Worm (Caenorhabditis elegans) whole organism, midembryonic: ENCODE measurements around the gene K07C5.3.

Source experiments
- T22C8.4 ChIP-seq: fragments of 200-800 bp; sonication (Bioruptor generic); IDR thresholded peaks from 2 replicates; pipeline ENCODE4 v1.3.6; 2022; ENCODE audit warnings: missing genetic modification characterization, missing compliant biosample characterization
- cog-1 ChIP-seq: sonication (generic microtip); optimal IDR thresholded peaks from 2 replicates; lab custom pipeline; 2016; ENCODE audit warnings: missing genetic modification characterization, missing compliant biosample characterization
- flt-1 ChIP-seq: fragments of 200-800 bp; sonication (Bioruptor generic); IDR thresholded peaks from 2 replicates; pipeline ENCODE4 v1.3.6; 2022; ENCODE audit warnings: missing genetic modification characterization, missing compliant biosample characterization
- klf-2 ChIP-seq: fragments of 200-800 bp; sonication (Bioruptor generic); conservative IDR thresholded peaks from 2 replicates; pipeline ENCODE4 v1.3.6; 2022; ENCODE audit warnings: missing genetic modification reagents, missing genetic modification characterization, missing compliant biosample characterization
- med-1 ChIP-seq: sonication (generic microtip); optimal IDR thresholded peaks from 2 replicates; lab custom pipeline; 2017; ENCODE audit warnings: missing genetic modification characterization, mild to moderate bottlenecking, missing compliant biosample characterization, antibody characterized with exemption, missing genetic modification reagents; ENCODE audit not compliant: insufficient read depth
- ref-1 ChIP-seq: fragments of 200-800 bp; sonication (Bioruptor generic); conservative IDR thresholded peaks from 2 replicates; pipeline ENCODE4 v1.3.6; 2022; ENCODE audit warnings: missing genetic modification reagents, missing genetic modification characterization, missing compliant biosample characterization
- tab-1 ChIP-seq: fragments of 200-800 bp; sonication (Bioruptor generic); IDR thresholded peaks from 2 replicates; pipeline ENCODE4 v1.3.6; 2022; ENCODE audit warnings: missing genetic modification characterization, missing compliant biosample characterization
- ztf-23 ChIP-seq: fragments of 200-800 bp; sonication (Bioruptor generic); IDR thresholded peaks from 2 replicates; pipeline ENCODE4 v1.3.6; 2022; ENCODE audit warnings: missing genetic modification reagents, missing genetic modification characterization, missing compliant biosample characterization
- ztf-29 ChIP-seq: fragments of 200-800 bp; sonication (Bioruptor generic); IDR thresholded peaks from 2 replicates; pipeline ENCODE4 v1.3.6; 2022; ENCODE audit warnings: missing genetic modification reagents, missing genetic modification characterization, missing compliant biosample characterization

K07C5.3 gene

DNA sequence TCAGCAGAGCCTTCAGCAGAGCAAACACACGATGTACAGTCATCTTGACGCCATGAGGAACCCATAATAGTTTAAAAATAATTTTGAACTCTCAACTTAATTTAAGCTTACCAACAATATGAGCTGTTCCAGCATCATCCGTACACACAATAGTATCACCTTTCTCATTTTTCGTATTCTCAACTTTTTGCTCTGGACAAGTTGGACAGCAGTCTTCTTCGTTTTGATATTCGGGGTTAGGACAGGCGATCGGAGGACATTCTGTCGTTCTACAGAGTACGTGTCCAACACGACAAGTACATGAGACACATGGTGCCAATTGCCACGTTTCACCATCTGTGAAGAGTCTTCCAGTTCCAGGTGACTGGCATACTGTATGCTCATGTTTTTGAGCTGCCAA is 19.3 kb upstream of the K07C5.3 start:
- TF ChIP-seq klf-2 (GFP tag; lab: Robert Waterston, UW) = no peak
- no peak for TF ChIP-seq ref-1 (GFP tag; lab: Robert Waterston, UW)
- no peak for TF ChIP-seq T22C8.4 (GFP tag; lab: Robert Waterston, UW)
- TF ChIP-seq cog-1 = no peak
- TF ChIP-seq med-1 = no peak
- TF ChIP-seq ztf-29 (GFP tag; lab: Robert Waterston, UW) = no peak
- TF ChIP-seq tab-1 (GFP tag; lab: Robert Waterston, UW) = no peak
- TF ChIP-seq ztf-23 (GFP tag; lab: Robert Waterston, UW) = no peak
- no peak for TF ChIP-seq flt-1

DNA sequence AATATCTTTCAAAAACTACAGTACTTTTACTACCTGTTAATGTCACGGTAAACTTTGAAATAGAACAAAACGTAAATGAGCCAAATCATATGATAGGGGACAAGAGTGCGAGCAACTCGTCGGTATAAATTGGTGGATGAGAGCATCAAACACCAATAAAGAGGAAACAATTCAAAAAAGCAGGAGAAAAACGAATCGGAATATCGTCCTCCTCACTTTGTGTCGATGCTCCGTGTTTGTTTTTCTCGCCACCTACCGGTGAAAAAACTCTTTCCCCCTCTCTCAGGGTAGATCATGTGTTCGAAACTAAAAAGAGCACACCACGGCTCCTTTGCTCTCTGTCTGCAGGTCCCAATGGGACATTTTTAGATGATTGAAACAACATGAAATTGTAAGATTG is 14.8 kb upstream of the K07C5.3 start:
- no peak for TF ChIP-seq tab-1 (GFP tag; lab: Robert Waterston, UW)
- no peak for TF ChIP-seq T22C8.4 (GFP tag; lab: Robert Waterston, UW)

DNA sequence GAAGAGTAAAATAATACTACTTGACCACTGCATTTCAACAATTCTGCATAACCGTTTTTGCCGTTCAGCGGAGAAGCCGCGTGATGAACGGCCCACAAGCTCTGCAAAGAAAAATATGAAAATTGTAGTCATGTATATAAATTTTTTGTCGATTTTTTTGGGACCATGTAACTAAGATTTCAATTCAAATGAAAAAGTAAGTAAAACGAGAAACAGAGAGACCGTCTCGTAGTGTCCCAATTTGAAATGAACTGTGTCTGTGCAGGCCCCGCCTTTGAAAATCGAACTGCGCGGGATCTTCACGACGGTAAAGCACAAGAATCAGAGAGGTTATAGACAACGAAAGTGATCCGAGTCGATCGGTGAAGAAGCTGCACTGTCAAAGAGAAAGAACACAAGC is 10.8 kb upstream of the K07C5.3 start, which contains the start of gene crm-1:
TSS of gene crm-1 (minus strand) at position 101 of the 400 bp plus-strand sequence.
- no peak for TF ChIP-seq cog-1
- no peak for TF ChIP-seq med-1
- TF ChIP-seq ztf-29 (GFP tag; lab: Robert Waterston, UW) = no peak
- TF ChIP-seq klf-2 (GFP tag; lab: Robert Waterston, UW) = no peak
- TF ChIP-seq ref-1 (GFP tag; lab: Robert Waterston, UW) = no peak
- TF ChIP-seq ztf-23 (GFP tag; lab: Robert Waterston, UW) = no peak
- TF ChIP-seq flt-1 = no peak
- TF ChIP-seq T22C8.4 (GFP tag; lab: Robert Waterston, UW) = no peak
- no peak for TF ChIP-seq tab-1 (GFP tag; lab: Robert Waterston, UW)

DNA sequence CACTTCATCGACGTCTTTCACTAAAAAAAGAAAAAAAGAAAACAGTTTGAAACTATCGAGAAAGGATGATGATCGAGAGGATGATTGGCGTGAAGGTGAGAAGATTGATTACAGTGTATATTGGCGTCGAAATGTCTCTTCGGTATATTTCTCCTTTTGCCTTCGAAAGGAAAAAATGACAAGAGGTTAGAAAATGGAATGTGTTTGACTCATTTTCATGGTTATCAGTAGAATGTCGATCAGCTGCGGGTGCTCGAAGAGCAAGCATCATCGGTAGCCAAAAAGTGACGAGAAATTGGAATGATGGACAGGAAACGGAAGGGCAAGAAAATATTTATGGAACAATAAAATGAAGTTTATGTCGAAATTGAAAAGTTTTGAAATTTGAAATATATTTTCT is 9.0 kb upstream of the K07C5.3 start:
- no peak for TF ChIP-seq klf-2 (GFP tag; lab: Robert Waterston, UW)
- no peak for TF ChIP-seq cog-1
- TF ChIP-seq T22C8.4 (GFP tag; lab: Robert Waterston, UW) = no peak
- TF ChIP-seq ztf-29 (GFP tag; lab: Robert Waterston, UW) = no peak
- no peak for TF ChIP-seq med-1
- no peak for TF ChIP-seq tab-1 (GFP tag; lab: Robert Waterston, UW)
- no peak for TF ChIP-seq flt-1
- TF ChIP-seq ztf-23 (GFP tag; lab: Robert Waterston, UW) = no peak
- no peak for TF ChIP-seq ref-1 (GFP tag; lab: Robert Waterston, UW)

DNA sequence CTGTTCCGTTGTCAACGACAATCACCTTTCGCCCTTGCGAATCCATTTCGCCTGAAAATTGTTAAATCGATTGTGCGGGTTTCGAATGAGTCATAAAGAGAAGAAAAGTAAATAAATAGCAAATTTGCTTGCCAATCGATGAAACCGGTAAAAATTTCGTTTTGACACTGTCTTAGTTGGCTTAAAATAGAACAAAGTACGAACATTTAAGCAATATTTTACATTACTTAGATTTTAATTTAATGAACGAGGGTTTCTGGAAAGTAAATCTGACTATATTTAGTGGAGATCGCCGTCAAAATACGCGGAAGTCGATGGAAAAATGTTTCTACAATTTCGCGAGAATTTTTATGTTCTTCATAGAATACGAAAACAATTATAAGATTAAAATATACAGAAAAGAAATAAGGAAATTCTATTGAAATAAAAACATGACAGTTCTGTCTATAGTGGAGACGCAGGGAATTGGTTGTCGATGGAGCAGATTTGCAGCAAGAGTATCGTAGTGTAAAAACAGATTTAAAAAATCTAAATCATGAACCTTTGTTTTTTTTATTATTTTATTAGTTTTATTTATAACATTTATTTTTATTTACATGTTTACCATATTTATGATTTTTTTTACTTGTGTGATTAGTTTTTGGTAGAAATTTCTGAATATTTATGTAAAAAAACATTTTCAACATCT is 4.4 kb upstream of the K07C5.3 start, which contains the start of gene arx-2:
TSS of gene arx-2 (minus strand) at position 51 of the 688 bp plus-strand sequence.
- TF ChIP-seq flt-1 (no peak), med-1 (no peak), ztf-23 (GFP tag; lab: Robert Waterston, UW) (no peak), klf-2 (GFP tag; lab: Robert Waterston, UW) (no peak), ref-1 (GFP tag; lab: Robert Waterston, UW) (no peak), cog-1 (no peak), ztf-29 (GFP tag; lab: Robert Waterston, UW) (no peak), T22C8.4 (GFP tag; lab: Robert Waterston, UW) (no peak), tab-1 (GFP tag; lab: Robert Waterston, UW) (no peak)

DNA sequence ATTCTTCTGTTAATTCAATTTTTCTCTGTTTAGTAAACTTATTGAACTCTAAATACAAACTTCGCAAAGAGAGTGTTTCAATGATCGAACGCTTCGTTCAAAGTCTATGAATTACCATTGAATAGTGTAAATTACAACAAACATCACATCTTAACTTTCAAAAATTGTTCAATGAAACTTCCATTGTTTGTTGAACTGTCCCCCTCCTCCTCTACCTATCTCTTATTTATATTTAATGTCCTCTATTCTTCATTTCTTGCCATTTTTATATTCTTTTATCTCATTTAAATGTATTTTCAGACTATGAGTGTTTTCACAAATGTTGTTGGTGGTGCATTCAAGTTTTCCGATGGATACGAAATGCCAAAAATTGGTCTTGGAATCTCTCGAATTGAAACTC is 3.6 kb upstream of the K07C5.3 start, which contains the start of gene K07C5.2:
TSS of gene K07C5.2 (plus strand) at position 301 of the 400 bp plus-strand sequence.
- no peak for TF ChIP-seq flt-1
- no peak for TF ChIP-seq med-1
- TF ChIP-seq cog-1 = no peak
- no peak for TF ChIP-seq klf-2 (GFP tag; lab: Robert Waterston, UW)
- TF ChIP-seq tab-1 (GFP tag; lab: Robert Waterston, UW) = no peak
- TF ChIP-seq ref-1 (GFP tag; lab: Robert Waterston, UW) = no peak

DNA sequence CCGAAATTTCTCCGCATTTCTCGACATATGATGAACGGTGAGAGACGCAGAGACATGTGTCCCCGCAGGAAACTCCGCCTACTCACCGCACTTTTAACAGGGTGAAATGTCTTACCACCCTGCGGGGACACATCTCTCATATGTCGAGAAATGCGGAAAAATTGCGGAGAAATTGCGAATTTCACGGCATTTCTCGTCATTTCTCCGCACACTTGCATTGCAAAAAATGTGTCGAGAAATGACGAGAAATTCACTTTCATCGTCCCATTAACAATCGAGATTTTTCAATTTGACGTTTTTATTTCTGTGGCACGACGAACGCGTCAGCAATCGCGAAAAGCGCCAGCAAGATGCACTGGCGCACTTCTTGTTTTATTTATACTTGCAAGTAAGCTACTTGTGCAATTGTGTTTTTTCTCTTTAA is 915 bp upstream of the K07C5.3 start, which contains the start of gene K07C5.13:
TSS of gene K07C5.13 (plus strand) at position 151 of the 424 bp plus-strand sequence.
- TF ChIP-seq ztf-23 (GFP tag; lab: Robert Waterston, UW) (peak; percentile 79; the same call in 1 of the 2 replicates), flt-1 (peak; percentile 77), ztf-29 (GFP tag; lab: Robert Waterston, UW) (peak; percentile 44; the same call in 1 of the 2 replicates)

DNA sequence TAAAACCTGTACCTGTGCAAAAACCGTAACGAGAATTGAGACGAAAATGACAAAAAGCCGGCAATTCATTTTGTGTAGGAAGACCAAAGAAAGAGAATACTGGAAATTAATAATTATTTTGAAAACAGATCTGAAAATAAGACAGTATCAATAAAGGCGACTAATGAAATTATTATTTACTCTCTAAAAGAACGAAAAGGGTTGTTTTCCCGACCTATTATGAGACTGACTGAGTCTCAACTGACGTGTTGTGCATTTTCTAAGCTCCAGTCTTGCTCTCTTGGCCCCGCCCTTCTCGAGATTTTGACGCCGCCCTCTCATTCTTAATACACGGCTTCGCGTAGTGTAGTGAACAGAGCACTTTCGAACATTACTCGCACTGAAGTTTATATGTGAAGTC is 7.2 kb downstream of the K07C5.3 start, which contains the start of gene K07C5.9:
TSS of gene K07C5.9 (minus strand) at position 101 of the 400 bp plus-strand sequence.
- no peak for TF ChIP-seq flt-1
- TF ChIP-seq ztf-23 (GFP tag; lab: Robert Waterston, UW) = no peak

DNA sequence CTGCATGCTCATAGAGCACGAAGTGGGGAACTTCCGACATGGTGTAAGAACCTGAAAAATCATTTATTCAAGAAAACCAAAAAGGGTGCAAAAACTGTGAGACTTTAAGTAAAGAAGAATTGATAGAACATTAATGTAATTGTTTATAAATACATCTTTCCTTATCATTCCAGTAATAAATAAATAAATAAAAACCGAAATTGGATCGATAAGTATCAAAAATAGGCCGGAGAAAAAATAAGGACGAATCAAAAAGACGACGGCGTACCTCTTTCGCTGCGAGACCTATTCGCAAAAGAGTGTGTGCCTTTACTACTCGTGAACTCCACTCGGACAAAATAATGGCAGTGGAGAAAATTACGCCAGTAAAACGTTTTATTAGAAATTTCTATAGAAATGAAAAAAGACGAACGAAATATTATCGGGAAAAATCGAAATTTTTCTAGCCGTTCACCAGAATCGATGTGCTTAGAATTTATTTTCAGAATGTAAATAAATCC is 10.1 kb downstream of the K07C5.3 start, which contains the start of gene nol-56:
TSS of gene nol-56 (minus strand) at position 51 of the 500 bp plus-strand sequence.
- TF ChIP-seq ztf-29 (GFP tag; lab: Robert Waterston, UW) = no peak
- no peak for TF ChIP-seq klf-2 (GFP tag; lab: Robert Waterston, UW)
- TF ChIP-seq ref-1 (GFP tag; lab: Robert Waterston, UW) = no peak

DNA sequence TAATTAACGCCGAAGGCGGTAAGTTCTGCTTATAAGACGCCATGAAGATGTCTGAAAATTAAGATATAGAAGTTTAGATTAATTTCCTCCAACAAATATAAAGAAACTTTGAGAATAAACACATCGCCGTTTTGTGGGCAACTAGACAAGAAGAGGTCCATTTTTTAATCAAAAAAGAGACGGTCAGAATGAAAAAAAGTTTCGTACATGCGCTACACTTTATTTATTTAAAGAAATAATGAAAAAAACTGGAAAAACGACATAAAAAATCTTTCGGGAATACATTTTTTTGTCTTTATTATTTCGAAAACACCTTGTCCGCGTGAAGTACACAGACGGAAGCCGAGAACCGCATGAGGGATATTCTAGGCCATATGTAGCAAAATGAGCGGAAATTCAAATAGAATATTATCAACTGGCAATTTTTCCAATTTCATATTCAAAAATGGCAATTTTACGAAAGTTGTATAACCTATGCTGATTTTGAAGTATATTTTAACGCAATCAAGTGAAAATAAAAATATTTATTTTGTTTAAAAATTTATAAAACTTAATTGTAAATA is 13.0 kb downstream of the K07C5.3 start, which contains the start of gene sluh-7:
TSS of gene sluh-7 (minus strand) at position 51 of the 563 bp plus-strand sequence.
- TF ChIP-seq flt-1 (peak; percentile 79), ref-1 (GFP tag; lab: Robert Waterston, UW) (no peak), med-1 (no peak), ztf-29 (GFP tag; lab: Robert Waterston, UW) (peak; percentile 70; the same call in 1 of the 2 replicates), klf-2 (GFP tag; lab: Robert Waterston, UW) (0 out of 2 replicates have a peak, but pooled peaks have one; percentile 31), T22C8.4 (GFP tag; lab: Robert Waterston, UW) (no peak; the same call in 1 of the 2 replicates), cog-1 (peak; percentile 46), tab-1 (GFP tag; lab: Robert Waterston, UW) (no peak), ztf-23 (GFP tag; lab: Robert Waterston, UW) (peak; percentile 75)
